Worm (Caenorhabditis elegans) whole organism, L4/young adult: ENCODE results near the gene add-1.

Experiments used
- W03F9.2 ChIP-seq: fragments of 150-350 bp; optimal IDR thresholded peaks from 2 replicates; lab custom pipeline; 2014; ENCODE audit warnings: missing biosample characterization, missing genetic modification characterization
- dao-5 ChIP-seq: sonication (generic microtip); optimal IDR thresholded peaks from 2 replicates; lab custom pipeline; 2016; ENCODE audit warnings: missing genotype, missing genetic modification characterization, moderate library complexity, missing compliant biosample characterization

ce11 chrX:4862062-4862461 lies 2.2 kb upstream of the add-1 start:
- TF ChIP-seq dao-5 (no peak), W03F9.2 (tag; lab: Kevin White, UChicago) (no peak)
